Worm (Caenorhabditis elegans): Measurements from ENCODE around the gene irld-59.

The irld-59 gene

ce11 chrIV:15377473-15377872, 40.6 kb downstream of the irld-59 start:
- TF ChIP-seq B0310.2 (tag; optimal IDR thresholded peaks at IDR 0.05) (no peak), hnd-1 (tag; optimal IDR thresholded peaks at IDR 0.05) (no peak), aly-1 (tag; optimal IDR thresholded peaks at IDR 0.05) (no peak), ceh-13 (GFP tag; optimal IDR thresholded peaks at IDR 0.05) (no peak), ama-1 (optimal IDR thresholded peaks at IDR 0.05) (no peak), tbx-37 (GFP tag; conservative IDR thresholded peaks at IDR 0.05) (no peak), pes-1 (GFP tag; IDR thresholded peaks at IDR 0.05) (no peak), F13C5.2 (tag; optimal IDR thresholded peaks at IDR 0.05) (no peak)

DNA sequence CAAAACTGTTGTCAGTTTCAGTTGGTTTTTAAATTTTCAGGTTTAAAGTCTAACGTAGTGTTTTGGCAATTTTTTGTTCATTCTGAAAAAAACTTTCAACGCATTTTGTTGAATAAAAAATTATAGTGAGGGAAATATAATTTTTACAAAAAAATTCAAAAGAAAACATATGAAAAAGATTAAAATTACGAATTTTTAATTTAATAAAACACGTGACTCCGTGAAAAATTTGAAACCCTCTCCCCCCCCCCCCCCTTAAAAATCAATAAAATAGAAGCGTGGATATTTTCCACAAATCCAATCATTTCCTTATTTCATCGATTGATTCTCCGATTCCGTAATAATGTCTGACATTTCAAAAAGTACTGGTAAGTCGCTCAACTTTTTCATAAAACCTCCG, 41.3 kb downstream of the irld-59 start, which contains the start of gene Y73F8A.20:
Y73F8A.20 (plus strand) TSS at position 301 of the 400 bp plus-strand sequence.
- TF ChIP-seq ama-1 (optimal IDR thresholded peaks at IDR 0.05) = no peak
- TF ChIP-seq tbx-11 (GFP tag; IDR thresholded peaks at IDR 0.05) = no peak
- no peak for TF ChIP-seq tbx-37 (GFP tag; conservative IDR thresholded peaks at IDR 0.05)

DNA sequence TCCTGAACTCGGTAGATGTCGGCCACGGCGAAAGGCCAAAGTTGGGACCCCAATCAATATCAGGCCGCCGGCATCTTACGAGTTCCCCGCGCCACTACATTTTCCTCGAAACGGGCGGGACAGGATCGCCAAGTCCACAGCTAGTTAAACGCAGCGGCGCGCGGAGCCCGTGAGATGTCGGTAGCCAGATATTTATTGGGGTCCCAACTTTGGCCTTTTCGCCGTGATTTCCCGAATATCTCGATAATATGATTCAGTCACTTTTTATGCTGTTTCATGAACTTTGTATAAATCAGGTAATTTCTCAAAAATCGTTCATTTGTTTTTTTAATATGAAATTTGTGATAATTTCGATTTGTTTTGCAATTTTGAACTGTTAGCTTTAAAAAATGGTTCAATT, 44.9 kb downstream of the irld-59 start:
- no peak for TF ChIP-seq ceh-13 (GFP tag; optimal IDR thresholded peaks at IDR 0.05)
- TF ChIP-seq hmbx-1 (tag; optimal IDR thresholded peaks at IDR 0.05) = no peak
- TF ChIP-seq tbx-11 (GFP tag; IDR thresholded peaks at IDR 0.05) = no peak
- no peak for TF ChIP-seq ceh-36 (tag; optimal IDR thresholded peaks at IDR 0.05)
- TF ChIP-seq flt-1 (GFP tag; IDR thresholded peaks at IDR 0.05) = no peak
- no peak for TF ChIP-seq tbx-37 (GFP tag; conservative IDR thresholded peaks at IDR 0.05)
- no peak for TF ChIP-seq hmg-4 (GFP tag; optimal IDR thresholded peaks at IDR 0.05)
- no peak for TF ChIP-seq F13C5.2 (tag; optimal IDR thresholded peaks at IDR 0.05)
- TF ChIP-seq pes-1 (GFP tag; IDR thresholded peaks at IDR 0.05) = no peak
- TF ChIP-seq scrt-1 (GFP tag; IDR thresholded peaks at IDR 0.05) = no peak
- TF ChIP-seq ets-7 (tag; optimal IDR thresholded peaks at IDR 0.05) = no peak
- TF ChIP-seq B0310.2 (tag; optimal IDR thresholded peaks at IDR 0.05) = no peak
- no peak for TF ChIP-seq ama-1 (optimal IDR thresholded peaks at IDR 0.05)
- TF ChIP-seq aly-1 (tag; optimal IDR thresholded peaks at IDR 0.05) = no peak
- no peak for TF ChIP-seq hnd-1 (tag; optimal IDR thresholded peaks at IDR 0.05)
- no peak for TF ChIP-seq sea-1 (GFP tag; conservative IDR thresholded peaks at IDR 0.05)

DNA sequence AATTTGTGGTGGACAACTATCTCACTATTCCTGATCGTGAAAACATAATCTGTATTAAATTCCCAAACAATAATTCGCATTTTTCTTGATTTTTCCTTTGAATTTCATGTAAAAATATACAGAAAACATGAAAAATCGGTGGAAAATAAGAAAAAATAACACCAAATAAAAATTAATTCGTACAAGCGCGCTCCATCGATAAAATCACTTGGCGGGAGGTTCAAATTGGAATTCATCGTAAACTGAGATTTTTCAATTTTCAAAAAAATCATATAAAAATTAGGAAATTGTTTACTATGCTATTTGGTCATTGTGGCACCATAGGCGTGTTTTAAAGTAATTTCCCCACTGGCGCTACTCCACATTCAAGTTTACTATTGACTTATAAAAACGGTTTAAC, 45.7 kb downstream of the irld-59 start:
- TF ChIP-seq F13C5.2 (tag; optimal IDR thresholded peaks at IDR 0.05) = no peak
- no peak for TF ChIP-seq sea-1 (GFP tag; conservative IDR thresholded peaks at IDR 0.05)
- TF ChIP-seq aly-1 (tag; optimal IDR thresholded peaks at IDR 0.05) = no peak
- no peak for TF ChIP-seq B0310.2 (tag; optimal IDR thresholded peaks at IDR 0.05)
- TF ChIP-seq ama-1 (optimal IDR thresholded peaks at IDR 0.05) = no peak
- TF ChIP-seq scrt-1 (GFP tag; IDR thresholded peaks at IDR 0.05) = no peak
- no peak for TF ChIP-seq pes-1 (GFP tag; IDR thresholded peaks at IDR 0.05)
- TF ChIP-seq hmbx-1 (tag; optimal IDR thresholded peaks at IDR 0.05) = no peak
- TF ChIP-seq hmg-4 (GFP tag; optimal IDR thresholded peaks at IDR 0.05) = no peak

ce11 chrIV:15385181-15385580, 48.3 kb downstream of the irld-59 start:
- TF ChIP-seq ama-1 (optimal IDR thresholded peaks at IDR 0.05) = no peak
- no peak for TF ChIP-seq ceh-13 (GFP tag; optimal IDR thresholded peaks at IDR 0.05)
- TF ChIP-seq scrt-1 (GFP tag; IDR thresholded peaks at IDR 0.05) = no peak
- TF ChIP-seq ets-7 (tag; optimal IDR thresholded peaks at IDR 0.05) = no peak
- TF ChIP-seq aly-1 (tag; optimal IDR thresholded peaks at IDR 0.05) = no peak
- no peak for TF ChIP-seq hmbx-1 (tag; optimal IDR thresholded peaks at IDR 0.05)
- TF ChIP-seq hmg-4 (GFP tag; optimal IDR thresholded peaks at IDR 0.05) = no peak
